Fruit fly (Drosophila melanogaster) whole organism, embryonic: ENCODE results near the gene CG3634.

Source experiments
- Adf1 ChIP-seq: fragments of 200-800 bp; sonication (Bioruptor generic); IDR thresholded peaks from 2 replicates; pipeline ENCODE4 v1.3.6; 2022; ENCODE audit warnings: missing biosample characterization, missing genetic modification characterization
- Asciz ChIP-seq: fragments of 200-800 bp; sonication (Bioruptor generic); optimal IDR thresholded peaks from 2 replicates; lab custom pipeline; 2017; ENCODE audit warnings: missing biosample characterization, mild to moderate bottlenecking, missing genetic modification characterization, missing genetic modification reagents
- Atf6 ChIP-seq: fragments of 200-800 bp; sonication (Bioruptor generic); IDR thresholded peaks from 2 replicates; pipeline ENCODE4 v1.3.6; 2022; ENCODE audit warnings: missing biosample characterization, missing genetic modification characterization
- CG11093 ChIP-seq: fragments of 200-800 bp; sonication (Bioruptor generic); IDR thresholded peaks from 3 replicates; pipeline ENCODE4 v1.3.6; 2022; ENCODE audit warnings: missing biosample characterization, missing genetic modification characterization
- CG11696 ChIP-seq: fragments of 200-800 bp; sonication (Bioruptor generic); IDR thresholded peaks from 2 replicates; pipeline ENCODE4 v1.3.6; 2022; ENCODE audit warnings: missing biosample characterization, missing genetic modification characterization
- CG12769 ChIP-seq: fragments of 200-800 bp; sonication (Bioruptor generic); optimal IDR thresholded peaks from 2 replicates; lab custom pipeline; 2019; ENCODE audit warnings: missing biosample characterization, mild to moderate bottlenecking, missing genetic modification characterization, moderate library complexity
- CG15269 ChIP-seq: fragments of 200-800 bp; sonication (Bioruptor generic); optimal IDR thresholded peaks from 2 replicates; lab custom pipeline; 2018; ENCODE audit warnings: missing biosample characterization, mild to moderate bottlenecking, missing genetic modification characterization, moderate library complexity
- CG15479 ChIP-seq: fragments of 200-800 bp; sonication (Bioruptor generic); optimal IDR thresholded peaks from 3 replicates; lab custom pipeline; 2019; ENCODE audit warnings: missing biosample characterization, mild to moderate bottlenecking, missing genetic modification characterization, moderate library complexity
- CG15601 ChIP-seq: fragments of 200-800 bp; sonication (Bioruptor generic); optimal IDR thresholded peaks from 3 replicates; lab custom pipeline; 2019; ENCODE audit warnings: missing biosample characterization, mild to moderate bottlenecking, missing genetic modification characterization, moderate library complexity
- CG15696 ChIP-seq: fragments of 200-800 bp; sonication (Bioruptor generic); optimal IDR thresholded peaks from 2 replicates; lab custom pipeline; 2019; ENCODE audit warnings: missing biosample characterization, mild to moderate bottlenecking, missing genetic modification characterization, moderate library complexity
- CG17612 ChIP-seq: fragments of 200-800 bp; sonication (Bioruptor generic); IDR thresholded peaks from 2 replicates; pipeline ENCODE4 v1.3.6; 2022; ENCODE audit warnings: missing biosample characterization, missing genetic modification characterization
- CG33557 ChIP-seq: fragments of 200-800 bp; sonication (Bioruptor generic); optimal IDR thresholded peaks from 2 replicates; lab custom pipeline; 2019; ENCODE audit warnings: missing biosample characterization, mild to moderate bottlenecking, missing genetic modification characterization, moderate library complexity
- CG34376 ChIP-seq: fragments of 200-800 bp; sonication (Bioruptor generic); optimal IDR thresholded peaks from 2 replicates; lab custom pipeline; 2018; ENCODE audit warnings: missing biosample characterization, mild to moderate bottlenecking, missing genetic modification characterization
- CG5180 ChIP-seq: fragments of 200-800 bp; sonication (Bioruptor generic); optimal IDR thresholded peaks from 3 replicates; lab custom pipeline; 2017; ENCODE audit warnings: missing biosample characterization, missing genetic modification characterization, mild to moderate bottlenecking, moderate library complexity, missing genetic modification reagents
- CG6854 ChIP-seq: fragments of 200-800 bp; sonication (Bioruptor generic); optimal IDR thresholded peaks from 3 replicates; lab custom pipeline; 2017; ENCODE audit warnings: missing biosample characterization, mild to moderate bottlenecking, missing genetic modification characterization
- CG8281 ChIP-seq: fragments of 200-800 bp; sonication (Bioruptor generic); optimal IDR thresholded peaks from 2 replicates; lab custom pipeline; 2018; ENCODE audit warnings: missing biosample characterization, mild to moderate bottlenecking, missing genetic modification characterization, moderate library complexity
- CG9437 ChIP-seq: fragments of 200-800 bp; sonication (Bioruptor generic); optimal IDR thresholded peaks from 2 replicates; lab custom pipeline; 2018; ENCODE audit warnings: missing biosample characterization, mild to moderate bottlenecking, missing genetic modification characterization
- CoRest ChIP-seq: fragments of 200-800 bp; sonication (Bioruptor generic); optimal IDR thresholded peaks from 3 replicates; lab custom pipeline; 2018; ENCODE audit warnings: missing biosample characterization, mild to moderate bottlenecking, missing genetic modification characterization, moderate library complexity
- Dip2 ChIP-seq: fragments of 200-800 bp; sonication (Bioruptor generic); IDR thresholded peaks from 2 replicates; pipeline ENCODE4 v1.3.6; 2022; ENCODE audit warnings: missing biosample characterization, missing genetic modification characterization
- E2f2 ChIP-seq: fragments of 200-800 bp; sonication (Bioruptor generic); IDR thresholded peaks from 2 replicates; pipeline ENCODE4 v1.3.6; 2022; ENCODE audit warnings: missing biosample characterization, missing genetic modification characterization
- ERR ChIP-seq: fragments of 200-800 bp; sonication (Bioruptor generic); optimal IDR thresholded peaks from 2 replicates; lab custom pipeline; 2016; ENCODE audit warnings: missing biosample characterization, missing genetic modification characterization
- Lpt ChIP-seq: fragments of >200 bp; optimal IDR thresholded peaks from 2 replicates; lab custom pipeline; 2018; ENCODE audit warnings: missing biosample characterization, missing genetic modification characterization
- Max ChIP-seq: fragments of 200-800 bp; sonication (Bioruptor generic); optimal IDR thresholded peaks from 2 replicates; lab custom pipeline; 2016; ENCODE audit warnings: missing biosample characterization, mild to moderate bottlenecking, missing genetic modification characterization
- NFAT ChIP-seq: fragments of 200-800 bp; sonication (Bioruptor generic); IDR thresholded peaks from 2 replicates; pipeline ENCODE4 v1.3.6; 2022; ENCODE audit warnings: missing biosample characterization, missing genetic modification characterization
- PHDP ChIP-seq: fragments of 200-800 bp; sonication (Bioruptor generic); optimal IDR thresholded peaks from 3 replicates; lab custom pipeline; 2018; ENCODE audit warnings: missing biosample characterization, mild to moderate bottlenecking, missing genetic modification characterization, moderate library complexity
- Sry-δ ChIP-seq: fragments of 200-800 bp; sonication (Bioruptor generic); optimal IDR thresholded peaks from 2 replicates; lab custom pipeline; 2016; ENCODE audit warnings: missing biosample characterization, missing genetic modification characterization
- ara ChIP-seq: fragments of 200-800 bp; sonication (Bioruptor generic); IDR thresholded peaks from 2 replicates; pipeline ENCODE4 v1.3.6; 2022; ENCODE audit warnings: missing biosample characterization, missing genetic modification characterization
- br ChIP-seq: fragments of >200 bp; optimal IDR thresholded peaks from 2 replicates; lab custom pipeline; 2017
- caup ChIP-seq: fragments of 200-800 bp; sonication (Bioruptor generic); optimal IDR thresholded peaks from 3 replicates; lab custom pipeline; 2017; ENCODE audit warnings: missing biosample characterization, mild to moderate bottlenecking, missing genetic modification characterization, moderate library complexity; ENCODE audit not compliant: severe bottlenecking
- chm ChIP-seq: fragments of 200-800 bp; sonication (Bioruptor generic); IDR thresholded peaks from 2 replicates; pipeline ENCODE4 v1.3.6; 2022; ENCODE audit warnings: missing biosample characterization, missing genetic modification characterization
- croc ChIP-seq: fragments of 200-800 bp; sonication (Bioruptor generic); conservative IDR thresholded peaks from 3 replicates; pipeline ENCODE4 v1.3.6; 2022; ENCODE audit warnings: missing biosample characterization, missing genetic modification characterization
- cwo ChIP-seq: fragments of 200-800 bp; sonication (Bioruptor generic); optimal IDR thresholded peaks from 3 replicates; lab custom pipeline; 2017; ENCODE audit warnings: missing biosample characterization, missing genetic modification characterization, mild to moderate bottlenecking, moderate library complexity, missing genetic modification reagents
- dmrt11E ChIP-seq: fragments of 200-800 bp; sonication (Bioruptor generic); optimal IDR thresholded peaks from 3 replicates; lab custom pipeline; 2018; ENCODE audit warnings: missing biosample characterization, mild to moderate bottlenecking, missing genetic modification characterization, moderate library complexity
- fd96Cb ChIP-seq: fragments of 200-800 bp; sonication (Bioruptor generic); optimal IDR thresholded peaks from 2 replicates; lab custom pipeline; 2018; ENCODE audit warnings: missing biosample characterization, mild to moderate bottlenecking, missing genetic modification characterization, moderate library complexity
- gt ChIP-seq: fragments of 200-800 bp; sonication (Bioruptor generic); IDR thresholded peaks from 2 replicates; pipeline ENCODE4 v1.3.6; 2022; ENCODE audit warnings: missing biosample characterization, missing genetic modification characterization
- hth ChIP-seq: fragments of >200 bp; optimal IDR thresholded peaks from 2 replicates; lab custom pipeline; 2017; ENCODE audit warnings: inconsistent platforms
- klu ChIP-seq: fragments of 200-800 bp; sonication (Bioruptor generic); IDR thresholded peaks from 2 replicates; pipeline ENCODE4 v1.3.6; 2022; ENCODE audit warnings: missing biosample characterization, missing genetic modification characterization
- maf-S ChIP-seq: fragments of 200-800 bp; sonication (Bioruptor generic); optimal IDR thresholded peaks from 2 replicates; lab custom pipeline; 2016; ENCODE audit warnings: missing biosample characterization, missing genetic modification characterization
- mam ChIP-seq: fragments of 200-800 bp; sonication (Bioruptor generic); optimal IDR thresholded peaks from 3 replicates; lab custom pipeline; 2016; ENCODE audit warnings: missing biosample characterization, missing genetic modification characterization
- mirr ChIP-seq: fragments of 200-800 bp; sonication (Bioruptor generic); optimal IDR thresholded peaks from 3 replicates; lab custom pipeline; 2018; ENCODE audit warnings: missing biosample characterization, mild to moderate bottlenecking, missing genetic modification characterization
- nau ChIP-seq: fragments of 200-800 bp; sonication (Bioruptor generic); optimal IDR thresholded peaks from 3 replicates; lab custom pipeline; 2017; ENCODE audit warnings: missing biosample characterization, mild to moderate bottlenecking, missing genetic modification characterization, missing genetic modification reagents
- salm ChIP-seq: fragments of 200-800 bp; sonication (Bioruptor generic); optimal IDR thresholded peaks from 2 replicates; lab custom pipeline; 2018; ENCODE audit warnings: missing biosample characterization, mild to moderate bottlenecking, missing genetic modification characterization
- seq ChIP-seq: fragments of 200-800 bp; sonication (Bioruptor generic); IDR thresholded peaks from 2 replicates; pipeline ENCODE4 v1.3.6; 2022; ENCODE audit warnings: missing biosample characterization, missing genetic modification characterization
- shn ChIP-seq: fragments of 200-800 bp; sonication (Bioruptor generic); optimal IDR thresholded peaks from 3 replicates; lab custom pipeline; 2016; ENCODE audit warnings: missing biosample characterization, missing genetic modification characterization
- vfl ChIP-seq: fragments of 200-800 bp; sonication (Bioruptor generic); optimal IDR thresholded peaks from 2 replicates; lab custom pipeline; 2016; ENCODE audit warnings: missing biosample characterization, missing genetic modification characterization
- vnd ChIP-seq: fragments of 200-800 bp; sonication (Bioruptor generic); IDR thresholded peaks from 3 replicates; pipeline ENCODE4 v1.3.6; 2022; ENCODE audit warnings: missing biosample characterization, missing genetic modification characterization; ENCODE audit not compliant: partially characterized antibody
- wek ChIP-seq: fragments of 200-800 bp; sonication (Bioruptor generic); optimal IDR thresholded peaks from 3 replicates; lab custom pipeline; 2018; ENCODE audit warnings: missing biosample characterization, mild to moderate bottlenecking, missing genetic modification characterization, moderate library complexity
- zen2 ChIP-seq: fragments of 200-800 bp; sonication (Bioruptor generic); IDR thresholded peaks from 3 replicates; pipeline ENCODE4 v1.3.6; 2022; ENCODE audit warnings: missing biosample characterization, missing genetic modification characterization; ENCODE audit not compliant: partially characterized antibody
- zfh2 ChIP-seq: fragments of 200-800 bp; sonication (Bioruptor generic); optimal IDR thresholded peaks from 2 replicates; lab custom pipeline; 2016; ENCODE audit warnings: missing biosample characterization, missing genetic modification characterization

Gene CG3634

dm6 chr3L:20771891-20772646 lies 37.0 kb downstream of the CG3634 start (continued):
- TF ChIP-seq PHDP (tag; lab: Kevin White, UChicago): peak; percentile 82
- TF ChIP-seq chm (GFP tag; lab: Robert Waterston, UW): peak; percentile 86
- TF ChIP-seq klu (GFP tag; lab: Robert Waterston, UW): peak; percentile 53; the same call in 1 of the 2 replicates
- no peak for TF ChIP-seq vnd (GFP tag; lab: Robert Waterston, UW)
- TF ChIP-seq vfl (GFP tag; lab: Kevin White, UChicago): peak; percentile 38
- TF ChIP-seq mirr: peak; percentile 45
- no peak for TF ChIP-seq hth (lab: Kevin White, UChicago)
- TF ChIP-seq Adf1: 0 out of 2 replicates have a peak, but pooled peaks have one; percentile 21
- TF ChIP-seq Asciz (GFP tag; lab: Kevin White, UChicago): peak; percentile 76
- peak; percentile 75 for TF ChIP-seq Max (GFP tag; lab: Kevin White, UChicago)
- TF ChIP-seq gt: no peak
- TF ChIP-seq zfh2 (GFP tag; lab: Kevin White, UChicago): peak; percentile 64
- TF ChIP-seq salm (tag; lab: Kevin White, UChicago): peak; percentile 67
- TF ChIP-seq CG6854: peak; percentile 70
- TF ChIP-seq CG15601 (tag; lab: Kevin White, UChicago): peak; percentile 55
- TF ChIP-seq CG11696: peak; percentile 98
- peak; percentile 73 for TF ChIP-seq wek (GFP tag; lab: Kevin White, UChicago)
- TF ChIP-seq Sry-δ (GFP tag; lab: Kevin White, UChicago): peak; percentile 29
- TF ChIP-seq CG34376 (GFP tag; lab: Kevin White, UChicago): peak; percentile 43
- TF ChIP-seq Atf6 (GFP tag; lab: Robert Waterston, UW): peak; percentile 80
- peak; percentile 67 for TF ChIP-seq cwo (GFP tag; lab: Kevin White, UChicago)
- peak; percentile 39 for TF ChIP-seq CG9437
- TF ChIP-seq nau: no peak
- TF ChIP-seq CG15479 (GFP tag; lab: Kevin White, UChicago): no peak
- peak; percentile 65 for TF ChIP-seq maf-S
- peak; percentile 56; the same call in 1 of the 2 replicates for TF ChIP-seq ara
- 0 out of 3 replicates have a peak, but pooled peaks have one; percentile 13 for TF ChIP-seq croc (GFP tag; lab: Robert Waterston, UW)
- TF ChIP-seq CG15269 (tag; lab: Kevin White, UChicago): peak; percentile 78
- peak; percentile 77 for TF ChIP-seq NFAT (GFP tag; lab: Robert Waterston, UW)
- TF ChIP-seq fd96Cb (tag; lab: Kevin White, UChicago): peak; percentile 73
- TF ChIP-seq zen2 (GFP tag; lab: Robert Waterston, UW): no peak
- TF ChIP-seq CoRest (tag; lab: Kevin White, UChicago): peak; percentile 55
- TF ChIP-seq br (lab: Kevin White, UChicago): no peak
- TF ChIP-seq CG8281 (tag; lab: Kevin White, UChicago): peak; percentile 33
- TF ChIP-seq shn (GFP tag; lab: Kevin White, UChicago): peak; percentile 41
- no peak for TF ChIP-seq Dip2
- TF ChIP-seq CG11093: peak; percentile 49; the same call in 1 of the 3 replicates
- no peak for TF ChIP-seq CG33557
- TF ChIP-seq seq (GFP tag; lab: Robert Waterston, UW): peak; percentile 78
- peak; percentile 64 for TF ChIP-seq mam
- no peak for TF ChIP-seq CG5180 (GFP tag; lab: Kevin White, UChicago)
- TF ChIP-seq ERR (GFP tag; lab: Kevin White, UChicago): peak; percentile 44
- peak; percentile 12 for TF ChIP-seq CG15696 (tag; lab: Kevin White, UChicago)
- no peak for TF ChIP-seq CG17612 (GFP tag; lab: Robert Waterston, UW)
- TF ChIP-seq Lpt (GFP tag; lab: Kevin White, UChicago): no peak
- peak; percentile 84 for TF ChIP-seq caup
- TF ChIP-seq CG12769 (tag; lab: Kevin White, UChicago): peak; percentile 88
- peak; percentile 58 for TF ChIP-seq E2f2 (GFP tag; lab: Robert Waterston, UW)
- TF ChIP-seq dmrt11E: peak; percentile 70
